Worm (Caenorhabditis elegans) whole organism, young adult: ENCODE results near the gene C13F10.6.

Experiments used
- B0019.2 ChIP-seq: fragments of 200-800 bp; sonication (Bioruptor generic); conservative IDR thresholded peaks from 2 replicates; pipeline ENCODE4 v1.3.6; 2022; ENCODE audit warnings: missing genetic modification reagents, missing genetic modification characterization, missing compliant biosample characterization
- B0035.1 ChIP-seq: sonication (generic microtip); optimal IDR thresholded peaks from 2 replicates; lab custom pipeline; 2016; ENCODE audit warnings: missing genetic modification characterization, mild to moderate bottlenecking, missing compliant biosample characterization, missing genotype, missing genetic modification reagents
- F22D6.2 ChIP-seq: sonication (generic microtip); optimal IDR thresholded peaks from 2 replicates; lab custom pipeline; 2016; ENCODE audit warnings: mild to moderate bottlenecking, missing genetic modification characterization, missing compliant biosample characterization
- F57C9.4 ChIP-seq: sonication (generic microtip); optimal IDR thresholded peaks from 2 replicates; lab custom pipeline; 2017; ENCODE audit warnings: mild to moderate bottlenecking, missing genetic modification characterization, missing compliant biosample characterization
- K11D2.4 ChIP-seq: fragments of 200-800 bp; sonication (Bioruptor generic); IDR thresholded peaks from 2 replicates; pipeline ENCODE4 v1.3.6; 2022; ENCODE audit warnings: missing genetic modification reagents, missing genetic modification characterization, missing compliant biosample characterization
- T07F8.4 ChIP-seq: sonication (generic microtip); optimal IDR thresholded peaks from 2 replicates; lab custom pipeline; 2016; ENCODE audit warnings: mild to moderate bottlenecking, missing genetic modification characterization, moderate library complexity, missing compliant biosample characterization
- T26A5.8 ChIP-seq: sonication (generic microtip); optimal IDR thresholded peaks from 2 replicates; lab custom pipeline; 2016; ENCODE audit warnings: missing genetic modification characterization, missing compliant biosample characterization
- Y53F4B.3 ChIP-seq: fragments of 200-800 bp; sonication (Bioruptor generic); IDR thresholded peaks from 2 replicates; pipeline ENCODE4 v1.3.6; 2022; ENCODE audit warnings: missing genetic modification reagents, missing genetic modification characterization, missing compliant biosample characterization
- Y95B8A.8 ChIP-seq: fragments of 200-800 bp; sonication (Bioruptor generic); IDR thresholded peaks from 2 replicates; pipeline ENCODE4 v1.3.6; 2022; ENCODE audit warnings: missing genetic modification reagents, missing genetic modification characterization, missing compliant biosample characterization
- akir-1 ChIP-seq: fragments of 200-800 bp; sonication (Bioruptor generic); optimal IDR thresholded peaks from 2 replicates; lab custom pipeline; 2018; ENCODE audit warnings: mild to moderate bottlenecking, missing genetic modification characterization, moderate library complexity, missing compliant biosample characterization
- attf-6 ChIP-seq: fragments of 200-800 bp; sonication (Bioruptor generic); IDR thresholded peaks from 2 replicates; pipeline ENCODE4 v1.3.6; 2022; ENCODE audit warnings: missing genetic modification reagents, missing genetic modification characterization, missing compliant biosample characterization
- cebp-1 ChIP-seq, 2 experiments: fragments of 200-800 bp in 1 of 2; sonication (Bioruptor generic) in 1 of 2; sonication (generic microtip) in 1 of 2; IDR thresholded peaks in 1 of 2; optimal IDR thresholded peaks in 1 of 2; 2 replicates each; pipeline versions ENCODE4 v1.3.6 to Lab custom; 2017 to 2022; ENCODE audit warnings: missing compliant biosample characterization in 2 of 2, missing genetic modification characterization in 2 of 2, mild to moderate bottlenecking in 1 of 2, missing genetic modification reagents in 1 of 2, moderate library complexity in 1 of 2
- ceh-40 ChIP-seq: fragments of 200-800 bp; sonication (Bioruptor generic); IDR thresholded peaks from 2 replicates; pipeline ENCODE4 v1.3.6; 2022; ENCODE audit warnings: missing genetic modification characterization, missing compliant biosample characterization
- ceh-58 ChIP-seq: fragments of 200-800 bp; sonication (Bioruptor generic); IDR thresholded peaks from 2 replicates; pipeline ENCODE4 v1.3.6; 2022; ENCODE audit warnings: missing genetic modification characterization, missing compliant biosample characterization
- dox-1 ChIP-seq: fragments of 200-800 bp; sonication (Bioruptor generic); IDR thresholded peaks from 2 replicates; pipeline ENCODE4 v1.3.6; 2022; ENCODE audit warnings: missing genetic modification reagents, missing genetic modification characterization, missing compliant biosample characterization
- dpff-1 ChIP-seq: sonication (generic microtip); optimal IDR thresholded peaks from 2 replicates; lab custom pipeline; 2017; ENCODE audit warnings: mild to moderate bottlenecking, missing genetic modification characterization, missing compliant biosample characterization
- efl-1 ChIP-seq: fragments of 150-350 bp; optimal IDR thresholded peaks from 2 replicates; lab custom pipeline; 2014; ENCODE audit warnings: missing biosample characterization, missing genetic modification reagents, missing genetic modification characterization
- egl-44 ChIP-seq: fragments of 200-800 bp; sonication (Bioruptor generic); IDR thresholded peaks from 2 replicates; pipeline ENCODE4 v1.3.6; 2022; ENCODE audit warnings: missing genetic modification reagents, missing genetic modification characterization, missing compliant biosample characterization
- ekl-4 ChIP-seq: fragments of 200-800 bp; sonication (Bioruptor generic); IDR thresholded peaks from 2 replicates; pipeline ENCODE4 v1.3.6; 2022; ENCODE audit warnings: missing genetic modification reagents, missing genetic modification characterization, missing compliant biosample characterization
- fkh-3 ChIP-seq: sonication (generic microtip); optimal IDR thresholded peaks from 2 replicates; lab custom pipeline; 2016; ENCODE audit warnings: mild to moderate bottlenecking, missing genetic modification characterization, missing compliant biosample characterization
- him-1 ChIP-seq: sonication (generic microtip); optimal IDR thresholded peaks from 2 replicates; lab custom pipeline; 2016; ENCODE audit warnings: missing genotype, missing genetic modification reagents, missing genetic modification characterization, missing compliant biosample characterization
- hsf-1 ChIP-seq: fragments of 200-800 bp; sonication (Bioruptor generic); IDR thresholded peaks from 2 replicates; pipeline ENCODE4 v1.3.6; 2022; ENCODE audit warnings: missing genetic modification reagents, missing genetic modification characterization, missing compliant biosample characterization
- lin-26 ChIP-seq: fragments of 200-800 bp; sonication (Bioruptor generic); IDR thresholded peaks from 2 replicates; pipeline ENCODE4 v1.3.6; 2022; ENCODE audit warnings: missing genetic modification reagents, missing genetic modification characterization, missing compliant biosample characterization
- lin-40 ChIP-seq: sonication (generic microtip); optimal IDR thresholded peaks from 2 replicates; lab custom pipeline; 2016; ENCODE audit warnings: missing genetic modification characterization, mild to moderate bottlenecking, missing compliant biosample characterization, missing genotype, missing genetic modification reagents
- lir-1 ChIP-seq: fragments of 200-800 bp; sonication (Bioruptor generic); conservative IDR thresholded peaks from 2 replicates; pipeline ENCODE4 v1.3.6; 2022; ENCODE audit warnings: missing genetic modification reagents, missing genetic modification characterization, missing compliant biosample characterization
- madf-6 ChIP-seq: fragments of 200-800 bp; sonication (Bioruptor generic); IDR thresholded peaks from 2 replicates; pipeline ENCODE4 v1.3.6; 2022; ENCODE audit warnings: missing genetic modification reagents, missing genetic modification characterization, missing compliant biosample characterization
- mes-4 ChIP-seq: sonication (generic microtip); optimal IDR thresholded peaks from 2 replicates; lab custom pipeline; 2016; ENCODE audit warnings: missing genotype, missing genetic modification characterization, missing compliant biosample characterization
- nhr-120 ChIP-seq: fragments of 200-800 bp; sonication (Bioruptor generic); IDR thresholded peaks from 2 replicates; pipeline ENCODE4 v1.3.6; 2022; ENCODE audit warnings: missing genetic modification characterization, missing compliant biosample characterization
- nhr-80 ChIP-seq: sonication (generic microtip); optimal IDR thresholded peaks from 2 replicates; lab custom pipeline; 2016; ENCODE audit warnings: missing genetic modification characterization, missing compliant biosample characterization
- snpc-1.1 ChIP-seq: sonication (generic microtip); optimal IDR thresholded peaks from 2 replicates; lab custom pipeline; 2017; ENCODE audit warnings: missing genetic modification characterization, mild to moderate bottlenecking, missing compliant biosample characterization, antibody characterized with exemption, moderate library complexity, missing genotype, missing genetic modification reagents; ENCODE audit not compliant: insufficient read depth
- snpc-1.3 ChIP-seq: sonication (generic microtip); optimal IDR thresholded peaks from 2 replicates; lab custom pipeline; 2017; ENCODE audit warnings: missing genetic modification characterization, mild to moderate bottlenecking, missing compliant biosample characterization, antibody characterized with exemption, moderate library complexity, missing genotype, missing genetic modification reagents; ENCODE audit not compliant: insufficient read depth
- tlf-1 ChIP-seq: fragments of 200-800 bp; sonication (Bioruptor generic); optimal IDR thresholded peaks from 2 replicates; lab custom pipeline; 2018; ENCODE audit warnings: mild to moderate bottlenecking, missing genetic modification characterization, missing compliant biosample characterization
- unc-130 ChIP-seq: sonication (generic microtip); optimal IDR thresholded peaks from 2 replicates; lab custom pipeline; 2016; ENCODE audit warnings: missing genetic modification reagents, missing genetic modification characterization, missing compliant biosample characterization
- zfh-2 ChIP-seq: fragments of 200-800 bp; sonication (Bioruptor generic); conservative IDR thresholded peaks from 2 replicates; pipeline ENCODE4 v1.3.6; 2022; ENCODE audit warnings: missing genetic modification reagents, missing genetic modification characterization, missing compliant biosample characterization
- ztf-22 ChIP-seq: fragments of 200-800 bp; sonication (Bioruptor generic); optimal IDR thresholded peaks from 2 replicates; lab custom pipeline; 2018; ENCODE audit warnings: mild to moderate bottlenecking, missing genetic modification characterization, moderate library complexity, missing compliant biosample characterization
- ztf-25 ChIP-seq: fragments of 200-800 bp; sonication (Bioruptor generic); IDR thresholded peaks from 2 replicates; pipeline ENCODE4 v1.3.6; 2022; ENCODE audit warnings: missing genetic modification reagents, missing genetic modification characterization, missing compliant biosample characterization
- ztf-28 ChIP-seq: fragments of 200-800 bp; sonication (Bioruptor generic); IDR thresholded peaks from 2 replicates; pipeline ENCODE4 v1.3.6; 2022; ENCODE audit warnings: missing genetic modification reagents, missing genetic modification characterization, missing compliant biosample characterization
- ztf-6 ChIP-seq: fragments of 200-800 bp; sonication (Bioruptor generic); IDR thresholded peaks from 2 replicates; pipeline ENCODE4 v1.3.6; 2022; ENCODE audit warnings: missing genetic modification reagents, missing genetic modification characterization, missing compliant biosample characterization

Gene C13F10.6

ce11 chrV:7223152-7223551, 2.3 kb upstream of the C13F10.6 start, which contains the start of gene C13F10.7:
Gene C13F10.7 (minus strand): TSS chrV:7223252.
- TF ChIP-seq T26A5.8 (tag; lab: Kevin White, UChicago) (no peak), efl-1 (no peak), unc-130 (GFP tag; lab: Kevin White, UChicago) (no peak), snpc-1.3 (tag; lab: Kevin White, UChicago) (no peak), akir-1 (no peak), nhr-120 (no peak), B0035.1 (no peak), snpc-1.1 (tag; lab: Kevin White, UChicago) (no peak), nhr-80 (no peak), lir-1 (no peak), K11D2.4 (GFP tag; lab: Robert Waterston, UW) (no peak), B0019.2 (GFP tag; lab: Robert Waterston, UW) (no peak), him-1 (tag; lab: Kevin White, UChicago) (no peak)
- TF ChIP-seq, all 124 proteins: peak for 0

- TF ChIP-seq ztf-28 (GFP tag; lab: Robert Waterston, UW) = no peak
- TF ChIP-seq tlf-1 = no peak
- no peak for TF ChIP-seq lin-40 (tag; lab: Kevin White, UChicago)
- no peak for TF ChIP-seq F22D6.2 (tag; lab: Kevin White, UChicago)
- no peak for TF ChIP-seq egl-44 (GFP tag; lab: Robert Waterston, UW)
- no peak for TF ChIP-seq F57C9.4 (tag; lab: Kevin White, UChicago)
- TF ChIP-seq mes-4 (tag; lab: Kevin White, UChicago) = no peak
- no peak for TF ChIP-seq ceh-40
- no peak for TF ChIP-seq akir-1
- TF ChIP-seq zfh-2 (GFP tag; lab: Robert Waterston, UW) = no peak
- no peak for TF ChIP-seq Y53F4B.3 (GFP tag; lab: Robert Waterston, UW)
- no peak for TF ChIP-seq ekl-4 (GFP tag; lab: Robert Waterston, UW)
- TF ChIP-seq efl-1 = no peak
- TF ChIP-seq lin-26 (GFP tag; lab: Robert Waterston, UW) = no peak
These were observed 1.9 kb downstream of the C13F10.6 start, which contains the start of gene C13F10.5 for ce11 chrV:7218988-7219387. Gene C13F10.5 (minus strand): TSS chrV:7219088.

ce11 chrV:7216016-7216415, 4.8 kb downstream of the C13F10.6 start:
- TF ChIP-seq dox-1 = peak; percentile 8; the same call in 1 of the 2 replicates
- TF ChIP-seq zfh-2 (GFP tag; lab: Robert Waterston, UW) = peak; percentile 71
- TF ChIP-seq ztf-6 (GFP tag; lab: Robert Waterston, UW) = no peak
- no peak for TF ChIP-seq madf-6 (GFP tag; lab: Robert Waterston, UW)
- 0 out of 2 replicates have a peak, but pooled peaks have one; percentile 22 for TF ChIP-seq hsf-1 (GFP tag; lab: Robert Waterston, UW)
- TF ChIP-seq cebp-1 (GFP tag; IDR thresholded peaks at IDR 0.05; lab: Robert Waterston, UW) = no peak
- TF ChIP-seq cebp-1 (tag; optimal IDR thresholded peaks at IDR 0.05; lab: Kevin White, UChicago) = peak; percentile 16
- TF ChIP-seq, all 124 proteins: peak for 4

ce11 chrV:7214802-7215201, 6.0 kb downstream of the C13F10.6 start, which contains the start of gene soap-1:
Gene soap-1 (minus strand): TSS chrV:7214902.
- TF ChIP-seq ztf-22 (GFP tag; lab: Kevin White, UChicago) (no peak), T26A5.8 (tag; lab: Kevin White, UChicago) (no peak), T07F8.4 (no peak), dpff-1 (no peak), fkh-3 (tag; lab: Kevin White, UChicago) (no peak), ztf-25 (no peak), ceh-58 (GFP tag; lab: Robert Waterston, UW) (no peak), dox-1 (no peak), attf-6 (no peak), Y95B8A.8 (no peak)
